Worm (Caenorhabditis elegans) whole organism, young adult: Measurements from ENCODE around the gene fbxa-143.

Experiments used
- B0035.1 ChIP-seq: sonication (generic microtip); optimal IDR thresholded peaks from 2 replicates; lab custom pipeline; 2016; ENCODE audit warnings: missing genetic modification characterization, mild to moderate bottlenecking, missing compliant biosample characterization, missing genotype, missing genetic modification reagents
- B0261.1 ChIP-seq: sonication (generic microtip); optimal IDR thresholded peaks from 2 replicates; lab custom pipeline; 2016; ENCODE audit warnings: mild to moderate bottlenecking, missing genetic modification characterization, moderate library complexity, missing compliant biosample characterization
- C06A6.2 ChIP-seq: fragments of 200-800 bp; sonication (Bioruptor generic); conservative IDR thresholded peaks from 2 replicates; pipeline ENCODE4 v1.3.6; 2022; ENCODE audit warnings: missing genetic modification characterization, missing compliant biosample characterization
- F37B4.10 ChIP-seq: fragments of 200-800 bp; sonication (Bioruptor generic); IDR thresholded peaks from 2 replicates; pipeline ENCODE4 v1.3.6; 2022; ENCODE audit warnings: missing genetic modification characterization, missing compliant biosample characterization
- F39B2.1 ChIP-seq: fragments of 200-800 bp; sonication (Bioruptor generic); IDR thresholded peaks from 2 replicates; pipeline ENCODE4 v1.3.6; 2022; ENCODE audit warnings: missing genetic modification reagents, missing genetic modification characterization, missing compliant biosample characterization
- F49E8.2 ChIP-seq: sonication (generic microtip); optimal IDR thresholded peaks from 3 replicates; lab custom pipeline; 2017; ENCODE audit warnings: missing genetic modification characterization, mild to moderate bottlenecking, missing compliant biosample characterization, antibody characterized with exemption, moderate library complexity; ENCODE audit not compliant: insufficient read depth
- K12H6.12 ChIP-seq: fragments of 200-800 bp; sonication (Bioruptor generic); optimal IDR thresholded peaks from 2 replicates; lab custom pipeline; 2018; ENCODE audit warnings: mild to moderate bottlenecking, missing genetic modification characterization, missing compliant biosample characterization
- Y56A3A.18 ChIP-seq: fragments of 200-800 bp; sonication (Bioruptor generic); IDR thresholded peaks from 2 replicates; pipeline ENCODE4 v1.3.6; 2022; ENCODE audit warnings: missing genetic modification reagents, missing genetic modification characterization, missing compliant biosample characterization
- Y95B8A.8 ChIP-seq: fragments of 200-800 bp; sonication (Bioruptor generic); IDR thresholded peaks from 2 replicates; pipeline ENCODE4 v1.3.6; 2022; ENCODE audit warnings: missing genetic modification reagents, missing genetic modification characterization, missing compliant biosample characterization
- ZK185.1 ChIP-seq: sonication (generic microtip); optimal IDR thresholded peaks from 2 replicates; lab custom pipeline; 2016; ENCODE audit warnings: mild to moderate bottlenecking, missing genetic modification characterization, missing compliant biosample characterization; ENCODE audit not compliant: poor library complexity, severe bottlenecking
- aptf-3 ChIP-seq: fragments of 200-800 bp; sonication (Bioruptor generic); IDR thresholded peaks from 2 replicates; pipeline ENCODE4 v1.3.6; 2022; ENCODE audit warnings: missing genetic modification characterization, missing compliant biosample characterization
- attf-3 ChIP-seq: fragments of 200-800 bp; sonication (Bioruptor generic); conservative IDR thresholded peaks from 2 replicates; pipeline ENCODE4 v1.3.6; 2022; ENCODE audit warnings: missing genetic modification reagents, missing genetic modification characterization, missing compliant biosample characterization
- attf-6 ChIP-seq: fragments of 200-800 bp; sonication (Bioruptor generic); IDR thresholded peaks from 2 replicates; pipeline ENCODE4 v1.3.6; 2022; ENCODE audit warnings: missing genetic modification reagents, missing genetic modification characterization, missing compliant biosample characterization
- cebp-1 ChIP-seq, 2 experiments: fragments of 200-800 bp in 1 of 2; sonication (Bioruptor generic) in 1 of 2; sonication (generic microtip) in 1 of 2; IDR thresholded peaks in 1 of 2; optimal IDR thresholded peaks in 1 of 2; 2 replicates each; pipeline versions ENCODE4 v1.3.6 to Lab custom; 2017 to 2022; ENCODE audit warnings: missing compliant biosample characterization in 2 of 2, missing genetic modification characterization in 2 of 2, mild to moderate bottlenecking in 1 of 2, missing genetic modification reagents in 1 of 2, moderate library complexity in 1 of 2
- dpl-1 ChIP-seq: fragments of 150-350 bp; optimal IDR thresholded peaks from 2 replicates; lab custom pipeline; 2014; ENCODE audit warnings: missing biosample characterization, missing genetic modification reagents, missing genetic modification characterization
- egl-18 ChIP-seq: fragments of 200-800 bp; sonication (Bioruptor generic); IDR thresholded peaks from 2 replicates; pipeline ENCODE4 v1.3.6; 2022; ENCODE audit warnings: missing genetic modification reagents, missing genetic modification characterization, missing compliant biosample characterization
- ets-4 ChIP-seq: fragments of 200-800 bp; sonication (Bioruptor generic); optimal IDR thresholded peaks from 2 replicates; lab custom pipeline; 2018; ENCODE audit warnings: mild to moderate bottlenecking, missing genetic modification characterization, missing compliant biosample characterization
- fkh-3 ChIP-seq: sonication (generic microtip); optimal IDR thresholded peaks from 2 replicates; lab custom pipeline; 2016; ENCODE audit warnings: mild to moderate bottlenecking, missing genetic modification characterization, missing compliant biosample characterization
- hlh-26 ChIP-seq: fragments of 200-800 bp; sonication (Bioruptor generic); conservative IDR thresholded peaks from 2 replicates; pipeline ENCODE4 v1.3.6; 2022; ENCODE audit warnings: missing genetic modification reagents, missing genetic modification characterization, missing compliant biosample characterization
- hrde-1 ChIP-seq: sonication (generic microtip); optimal IDR thresholded peaks from 2 replicates; lab custom pipeline; 2016; ENCODE audit warnings: missing genetic modification characterization, mild to moderate bottlenecking, missing compliant biosample characterization, moderate library complexity, missing genotype, missing genetic modification reagents, borderline replicate concordance
- hsf-1 ChIP-seq: fragments of 200-800 bp; sonication (Bioruptor generic); IDR thresholded peaks from 2 replicates; pipeline ENCODE4 v1.3.6; 2022; ENCODE audit warnings: missing genetic modification reagents, missing genetic modification characterization, missing compliant biosample characterization
- let-607 ChIP-seq, 2 experiments: fragments of 200-800 bp in 1 of 2; sonication (Bioruptor generic) in 1 of 2; sonication (generic microtip) in 1 of 2; optimal IDR thresholded peaks; 2 replicates each; lab custom pipeline; 2016 to 2018; ENCODE audit warnings: mild to moderate bottlenecking in 2 of 2, missing compliant biosample characterization in 2 of 2, missing genetic modification characterization in 2 of 2, moderate library complexity in 2 of 2, missing genotype in 1 of 2
- lin-54 ChIP-seq: fragments of 200-800 bp; sonication (Bioruptor generic); optimal IDR thresholded peaks from 2 replicates; lab custom pipeline; 2018; ENCODE audit warnings: mild to moderate bottlenecking, missing genetic modification characterization, missing compliant biosample characterization
- lir-1 ChIP-seq: fragments of 200-800 bp; sonication (Bioruptor generic); conservative IDR thresholded peaks from 2 replicates; pipeline ENCODE4 v1.3.6; 2022; ENCODE audit warnings: missing genetic modification reagents, missing genetic modification characterization, missing compliant biosample characterization
- madf-8 ChIP-seq: fragments of 200-800 bp; sonication (Bioruptor generic); conservative IDR thresholded peaks from 2 replicates; pipeline ENCODE4 v1.3.6; 2022; ENCODE audit warnings: missing genetic modification reagents, missing genetic modification characterization, missing compliant biosample characterization
- mes-4 ChIP-seq: sonication (generic microtip); optimal IDR thresholded peaks from 2 replicates; lab custom pipeline; 2016; ENCODE audit warnings: missing genotype, missing genetic modification characterization, missing compliant biosample characterization
- nfyb-1 ChIP-seq: fragments of 200-800 bp; sonication (Bioruptor generic); IDR thresholded peaks from 2 replicates; pipeline ENCODE4 v1.3.6; 2022; ENCODE audit warnings: missing genetic modification reagents, missing genetic modification characterization, missing compliant biosample characterization
- nhr-80 ChIP-seq: sonication (generic microtip); optimal IDR thresholded peaks from 2 replicates; lab custom pipeline; 2016; ENCODE audit warnings: missing genetic modification characterization, missing compliant biosample characterization
- nhr-90 ChIP-seq: sonication (generic microtip); optimal IDR thresholded peaks from 2 replicates; lab custom pipeline; 2016; ENCODE audit warnings: missing genotype, mild to moderate bottlenecking, missing genetic modification characterization, missing compliant biosample characterization
- pbrm-1 ChIP-seq: fragments of 200-800 bp; sonication (Bioruptor generic); IDR thresholded peaks from 2 replicates; pipeline ENCODE4 v1.3.6; 2022; ENCODE audit warnings: missing genetic modification reagents, missing genetic modification characterization, missing compliant biosample characterization
- pha-4 ChIP-seq: fragments of 150-350 bp; sonication (generic microtip); optimal IDR thresholded peaks from 2 replicates; lab custom pipeline; 2014; ENCODE audit warnings: missing biosample characterization, missing genetic modification reagents, missing genetic modification characterization
- rcor-1 ChIP-seq: fragments of 200-800 bp; sonication (Bioruptor generic); IDR thresholded peaks from 2 replicates; pipeline ENCODE4 v1.3.6; 2022; ENCODE audit warnings: missing genetic modification reagents, missing genetic modification characterization, missing compliant biosample characterization
- rec-8 ChIP-seq, 2 experiments: sonication (generic microtip); optimal IDR thresholded peaks; 2 replicates each; lab custom pipeline; 2016; ENCODE audit warnings: mild to moderate bottlenecking in 2 of 2, missing genetic modification characterization in 2 of 2, missing genetic modification reagents in 2 of 2, missing genotype in 2 of 2, missing biosample characterization in 1 of 2, missing compliant biosample characterization in 1 of 2, moderate library complexity in 1 of 2
- repo-1 ChIP-seq: sonication (generic microtip); optimal IDR thresholded peaks from 2 replicates; lab custom pipeline; 2017; ENCODE audit warnings: mild to moderate bottlenecking, missing genetic modification characterization, missing compliant biosample characterization
- sea-2 ChIP-seq: fragments of 200-800 bp; sonication (Bioruptor generic); IDR thresholded peaks from 2 replicates; pipeline ENCODE4 v1.3.6; 2022; ENCODE audit warnings: missing genetic modification characterization, missing compliant biosample characterization
- tbp1 ChIP-seq: fragments of 200-800 bp; sonication (Bioruptor generic); optimal IDR thresholded peaks from 2 replicates; lab custom pipeline; 2018; ENCODE audit warnings: mild to moderate bottlenecking, missing genetic modification characterization, missing compliant biosample characterization
- tlf-1 ChIP-seq: fragments of 200-800 bp; sonication (Bioruptor generic); optimal IDR thresholded peaks from 2 replicates; lab custom pipeline; 2018; ENCODE audit warnings: mild to moderate bottlenecking, missing genetic modification characterization, missing compliant biosample characterization
- ztf-18 ChIP-seq: sonication (generic microtip); optimal IDR thresholded peaks from 2 replicates; lab custom pipeline; 2016; ENCODE audit warnings: missing genotype, mild to moderate bottlenecking, missing genetic modification characterization, missing compliant biosample characterization

Gene fbxa-143

ce11 chrV:16118601-16119000, 8.7 kb downstream of the fbxa-143 start, which contains the start of gene str-103:
TSS of gene str-103 (minus strand) at chrV:16118701.
- TF ChIP-seq hrde-1 (tag; lab: Kevin White, UChicago) (no peak), mes-4 (tag; lab: Kevin White, UChicago) (no peak), pbrm-1 (GFP tag; lab: Robert Waterston, UW) (no peak), C06A6.2 (GFP tag; lab: Robert Waterston, UW) (no peak), lir-1 (GFP tag; lab: Robert Waterston, UW) (no peak), nfyb-1 (no peak), ets-4 (no peak), egl-18 (no peak), B0035.1 (no peak), hlh-26 (GFP tag; lab: Robert Waterston, UW) (no peak), Y56A3A.18 (GFP tag; lab: Robert Waterston, UW) (no peak), rec-8 (tag; optimal IDR thresholded peaks at IDR 0.05; lab: Kevin White, UChicago) (no peak), tlf-1 (GFP tag; lab: Kevin White, UChicago) (no peak)

ce11 chrV:16115381-16115780, 11.9 kb downstream of the fbxa-143 start, which contains the start of gene str-25:
TSS of gene str-25 (plus strand) at chrV:16115681.
- TF ChIP-seq hsf-1 (GFP tag; lab: Robert Waterston, UW) (no peak), pbrm-1 (GFP tag; lab: Robert Waterston, UW) (no peak), nhr-80 (no peak), sea-2 (GFP tag; lab: Robert Waterston, UW) (no peak), fkh-3 (tag; lab: Kevin White, UChicago) (no peak), Y56A3A.18 (GFP tag; lab: Robert Waterston, UW) (no peak), ZK185.1 (tag; lab: Kevin White, UChicago) (no peak), madf-8 (no peak), dpl-1 (GFP tag; lab: Kevin White, UChicago) (no peak), B0261.1 (tag; lab: Kevin White, UChicago) (no peak), Y95B8A.8 (GFP tag; lab: Robert Waterston, UW) (no peak), F37B4.10 (no peak), pha-4 (tag; lab: Kevin White, UChicago) (no peak), rcor-1 (GFP tag; lab: Robert Waterston, UW) (no peak)

ce11 chrV:16114237-16114636, 13.1 kb downstream of the fbxa-143 start, which contains the start of gene srxa-16:
TSS of gene srxa-16 (minus strand) at chrV:16114337.
- TF ChIP-seq lin-54 (GFP tag; lab: Kevin White, UChicago) (no peak), ztf-18 (tag; lab: Kevin White, UChicago) (no peak), K12H6.12 (tag; lab: Kevin White, UChicago) (no peak), tbp1 (GFP tag; lab: Kevin White, UChicago) (no peak), egl-18 (no peak), attf-3 (no peak), F49E8.2 (tag; lab: Kevin White, UChicago) (no peak), F37B4.10 (no peak)

ce11 chrV:16103594-16103993, 23.7 kb downstream of the fbxa-143 start, which contains the start of gene argk-1:
TSS of gene argk-1 (plus strand) at chrV:16103894.
- no peak for TF ChIP-seq repo-1 (tag; lab: Kevin White, UChicago)
- TF ChIP-seq nhr-90 (tag; lab: Kevin White, UChicago): no peak
- no peak for TF ChIP-seq F39B2.1
- TF ChIP-seq egl-18: no peak
- TF ChIP-seq aptf-3 (GFP tag; lab: Robert Waterston, UW): no peak
- TF ChIP-seq C06A6.2 (GFP tag; lab: Robert Waterston, UW): no peak
- TF ChIP-seq let-607 (tag; optimal IDR thresholded peaks at IDR 0.05; lab: Kevin White, UChicago): no peak
- TF ChIP-seq cebp-1 (GFP tag; IDR thresholded peaks at IDR 0.05; lab: Robert Waterston, UW): no peak
- TF ChIP-seq cebp-1 (tag; optimal IDR thresholded peaks at IDR 0.05; lab: Kevin White, UChicago): no peak
- no peak for TF ChIP-seq attf-6 (GFP tag; lab: Robert Waterston, UW)
